Worm (Caenorhabditis elegans): ENCODE results near the gene puf-11.

- no peak for TF ChIP-seq hmg-4 (GFP tag; optimal IDR thresholded peaks at IDR 0.05)
- no peak for TF ChIP-seq aly-1 (tag; optimal IDR thresholded peaks at IDR 0.05)
- no peak for TF ChIP-seq ceh-13 (GFP tag; optimal IDR thresholded peaks at IDR 0.05)
- no peak for TF ChIP-seq ama-1 (optimal IDR thresholded peaks at IDR 0.05)
- no peak for TF ChIP-seq ceh-36 (tag; optimal IDR thresholded peaks at IDR 0.05)
- TF ChIP-seq hmbx-1 (tag; optimal IDR thresholded peaks at IDR 0.05) = no peak
- TF ChIP-seq F13C5.2 (tag; optimal IDR thresholded peaks at IDR 0.05) = no peak
- TF ChIP-seq tra-4 (tag; optimal IDR thresholded peaks at IDR 0.05) = no peak
- no peak for TF ChIP-seq flt-1 (GFP tag; IDR thresholded peaks at IDR 0.05)
Measured at ce11 chrIV:6378398-6378797, 43.0 kb upstream of the puf-11 start.
